Worm (Caenorhabditis elegans): ENCODE measurements around the gene ost-1.

The ost-1 gene

ce11 chrIV:1120865-1121264 is 13.7 kb downstream of the ost-1 start:
- TF ChIP-seq nhr-43 (tag; optimal IDR thresholded peaks at IDR 0.05; ENCODE audit: poor library complexity, severe bottlenecking) (no peak), nfya-1 (tag; optimal IDR thresholded peaks at IDR 0.05; ENCODE audit: insufficient read depth) (no peak), R02D3.7 (tag; optimal IDR thresholded peaks at IDR 0.05) (no peak), eor-1 (tag; optimal IDR thresholded peaks at IDR 0.05) (no peak), ceh-16 (tag; optimal IDR thresholded peaks at IDR 0.05) (no peak), lin-15B (tag; optimal IDR thresholded peaks at IDR 0.05) (no peak)

DNA sequence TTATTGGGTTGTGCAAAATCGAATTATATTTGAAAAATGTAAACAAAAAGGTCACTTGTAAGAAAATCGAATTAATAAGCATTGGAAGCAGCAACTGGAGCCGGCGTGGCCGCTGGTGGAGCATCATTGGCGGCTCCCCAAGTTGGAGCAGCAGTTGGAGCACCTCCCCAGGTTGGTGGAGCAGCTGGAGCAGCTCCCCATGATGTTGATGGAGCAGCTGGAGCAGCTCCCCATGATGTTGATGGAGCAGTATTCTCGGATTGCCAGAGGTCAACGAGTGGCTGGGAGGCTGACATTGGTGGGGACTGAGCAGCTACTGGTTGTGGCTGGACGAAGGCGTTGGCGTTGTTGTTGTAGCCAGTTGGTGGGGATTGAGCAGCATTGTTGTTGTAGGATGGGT is 14.3 kb downstream of the ost-1 start:
- TF ChIP-seq nhr-43 (tag; optimal IDR thresholded peaks at IDR 0.05; ENCODE audit: poor library complexity, severe bottlenecking) (no peak), sea-2 (GFP tag; optimal IDR thresholded peaks at IDR 0.05) (no peak), egl-5 (tag; optimal IDR thresholded peaks at IDR 0.05) (no peak), ztf-11 (tag; optimal IDR thresholded peaks at IDR 0.05) (no peak), pha-4 (tag; optimal IDR thresholded peaks at IDR 0.05) (no peak)

DNA sequence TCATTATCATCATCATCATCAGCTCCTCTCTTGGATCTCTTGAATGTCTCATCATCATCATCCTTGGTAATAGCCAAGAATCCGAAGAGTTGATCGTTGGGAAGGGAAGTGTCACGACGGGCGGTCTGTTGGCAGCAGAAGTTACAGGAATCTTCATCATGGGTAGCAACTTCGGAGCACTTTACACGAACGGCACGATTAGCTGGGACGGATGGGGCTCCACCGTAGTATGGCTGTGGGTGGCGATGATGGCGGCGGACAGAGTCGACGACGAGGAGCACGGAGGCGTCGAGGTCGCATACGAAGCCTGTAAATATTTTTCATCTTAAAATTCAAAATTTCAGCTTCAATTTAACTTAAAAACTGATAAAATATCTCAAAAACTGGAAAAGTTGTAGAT is 16.2 kb downstream of the ost-1 start:
- TF ChIP-seq lin-39 (tag; optimal IDR thresholded peaks at IDR 0.05) = no peak

ce11 chrIV:1124741-1125140 is 17.5 kb downstream of the ost-1 start, which contains the start of gene perm-4:
Gene perm-4 (minus strand): TSS chrIV:1125107.
- TF ChIP-seq pha-4 (tag; optimal IDR thresholded peaks at IDR 0.05) = no peak
- TF ChIP-seq hmg-11 (tag; optimal IDR thresholded peaks at IDR 0.05) = no peak
- no peak for TF ChIP-seq daf-12 (tag; optimal IDR thresholded peaks at IDR 0.05)
- no peak for TF ChIP-seq unc-39 (tag; optimal IDR thresholded peaks at IDR 0.05)
- TF ChIP-seq ztf-11 (tag; optimal IDR thresholded peaks at IDR 0.05) = no peak
- no peak for TF ChIP-seq zag-1 (tag; optimal IDR thresholded peaks at IDR 0.05)
- TF ChIP-seq nhr-237 (tag; optimal IDR thresholded peaks at IDR 0.05) = no peak
- TF ChIP-seq nhr-43 (tag; optimal IDR thresholded peaks at IDR 0.05; ENCODE audit: poor library complexity, severe bottlenecking) = no peak
- TF ChIP-seq fkh-2 (tag; optimal IDR thresholded peaks at IDR 0.05) = no peak
- no peak for TF ChIP-seq pqm-1 (tag; optimal IDR thresholded peaks at IDR 0.05)
- no peak for TF ChIP-seq lin-39 (tag; optimal IDR thresholded peaks at IDR 0.05)

ce11 chrIV:1126490-1126889 is 19.3 kb downstream of the ost-1 start, which contains the start of gene perm-2:
Gene perm-2 (plus strand): TSS chrIV:1126790.
- no peak for TF ChIP-seq elt-3 (tag; optimal IDR thresholded peaks at IDR 0.05)
- TF ChIP-seq hmg-11 (tag; optimal IDR thresholded peaks at IDR 0.05) = no peak
- no peak for TF ChIP-seq nhr-67 (tag; optimal IDR thresholded peaks at IDR 0.05)
- TF ChIP-seq nhr-43 (tag; optimal IDR thresholded peaks at IDR 0.05; ENCODE audit: poor library complexity, severe bottlenecking) = no peak
- TF ChIP-seq lin-15B (tag; optimal IDR thresholded peaks at IDR 0.05) = no peak
- no peak for TF ChIP-seq nhr-23 (tag; optimal IDR thresholded peaks at IDR 0.05)
- no peak for TF ChIP-seq unc-62 (GFP tag; optimal IDR thresholded peaks at IDR 0.05)
- TF ChIP-seq mml-1 (tag; optimal IDR thresholded peaks at IDR 0.05) = no peak
- TF ChIP-seq daf-12 (tag; optimal IDR thresholded peaks at IDR 0.05) = no peak
- no peak for TF ChIP-seq elt-2 (tag; optimal IDR thresholded peaks at IDR 0.05)
- no peak for TF ChIP-seq ZK546.5 (tag; optimal IDR thresholded peaks at IDR 0.05)
- no peak for TF ChIP-seq snpc-4 (tag; optimal IDR thresholded peaks at IDR 0.05)

- TF ChIP-seq mml-1 (tag; optimal IDR thresholded peaks at IDR 0.05) (no peak), ztf-4 (tag; optimal IDR thresholded peaks at IDR 0.05) (no peak), mdl-1 (tag; optimal IDR thresholded peaks at IDR 0.05) (no peak), nhr-11 (tag; optimal IDR thresholded peaks at IDR 0.05) (no peak), nhr-23 (tag; optimal IDR thresholded peaks at IDR 0.05) (no peak), tbx-2 (tag; optimal IDR thresholded peaks at IDR 0.05) (no peak), unc-39 (tag; optimal IDR thresholded peaks at IDR 0.05) (no peak), lsy-12 (tag; optimal IDR thresholded peaks at IDR 0.05) (no peak), lin-39 (tag; optimal IDR thresholded peaks at IDR 0.05) (no peak), zag-1 (tag; optimal IDR thresholded peaks at IDR 0.05) (no peak), ceh-28 (tag; optimal IDR thresholded peaks at IDR 0.05) (no peak), skn-1 (tag; optimal IDR thresholded peaks at IDR 0.05) (no peak), daf-12 (tag; optimal IDR thresholded peaks at IDR 0.05) (no peak), nfya-1 (tag; optimal IDR thresholded peaks at IDR 0.05; ENCODE audit: insufficient read depth) (no peak)
Observed at ce11 chrIV:1127852-1128251, 20.7 kb downstream of the ost-1 start.

All from whole organism, L3 larva.